Worm (Caenorhabditis elegans): Measurements from ENCODE around the gene T22F7.4.

Gene T22F7.4

DNA sequence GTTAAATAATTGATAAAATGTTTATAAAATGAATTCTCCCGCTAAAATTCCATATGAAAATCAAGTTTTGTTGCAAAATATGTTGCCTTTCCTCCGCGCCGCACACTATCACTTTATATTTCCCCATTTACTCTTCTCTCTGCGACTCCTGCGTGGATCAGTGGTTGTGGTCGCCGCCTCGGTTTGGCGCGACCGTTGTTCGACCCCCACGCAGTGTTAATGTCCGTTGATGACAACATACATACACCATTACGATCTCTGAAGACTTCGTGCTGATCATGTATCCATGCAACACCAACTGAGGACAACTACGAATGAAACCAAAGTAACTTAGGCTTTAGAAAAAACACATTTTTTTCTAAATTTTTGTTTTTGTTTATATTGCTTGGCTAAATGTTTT, 24.1 kb downstream of the T22F7.4 start (continued):
- TF ChIP-seq nhr-28 (tag; optimal IDR thresholded peaks at IDR 0.05), result no peak
- no peak for TF ChIP-seq blmp-1 (tag; optimal IDR thresholded peaks at IDR 0.05)
- peak; percentile 56 for TF ChIP-seq nhr-19 (GFP tag; conservative IDR thresholded peaks at IDR 0.05)
- peak; percentile 81 for TF ChIP-seq nhr-20 (tag; optimal IDR thresholded peaks at IDR 0.05)
- no peak for TF ChIP-seq ces-1 (GFP tag; optimal IDR thresholded peaks at IDR 0.05)
- peak; percentile 25 for TF ChIP-seq lin-15B (tag; optimal IDR thresholded peaks at IDR 0.05)
- TF ChIP-seq isw-1 (GFP tag; IDR thresholded peaks at IDR 0.05), result peak; percentile 20; the same call in 1 of the 2 replicates
- peak in 1 of 2 experiments; percentile 20 for TF ChIP-seq egl-27 (tag; optimal IDR thresholded peaks at IDR 0.05)
- TF ChIP-seq fos-1 (tag; optimal IDR thresholded peaks at IDR 0.05), result peak; percentile 81
- peak; percentile 72 for TF ChIP-seq unc-130 (tag; optimal IDR thresholded peaks at IDR 0.05)
- TF ChIP-seq skn-1 (tag; optimal IDR thresholded peaks at IDR 0.05), result peak; percentile 61
- TF ChIP-seq ztf-4 (tag; optimal IDR thresholded peaks at IDR 0.05), result peak; percentile 61
- TF ChIP-seq elt-2 (tag; optimal IDR thresholded peaks at IDR 0.05), result peak; percentile 48
- peak; percentile 74 for TF ChIP-seq fkh-8 (tag; optimal IDR thresholded peaks at IDR 0.05)
- peak; percentile 45 for TF ChIP-seq nhr-77 (tag; optimal IDR thresholded peaks at IDR 0.05)
- TF ChIP-seq dsc-1 (tag; optimal IDR thresholded peaks at IDR 0.05), result peak; percentile 71
- TF ChIP-seq aly-2 (tag; optimal IDR thresholded peaks at IDR 0.05), result peak; percentile 66
- peak; percentile 81 for TF ChIP-seq C16A3.4 (tag; optimal IDR thresholded peaks at IDR 0.05)
- no peak for TF ChIP-seq aha-1 (tag; optimal IDR thresholded peaks at IDR 0.05)
- TF ChIP-seq xbp-1 (tag; optimal IDR thresholded peaks at IDR 0.05), result peak; percentile 71
- no peak for TF ChIP-seq mep-1 (tag; optimal IDR thresholded peaks at IDR 0.05)
- TF ChIP-seq nhr-90 (tag; optimal IDR thresholded peaks at IDR 0.05; ENCODE audit: poor library complexity), result peak; percentile 81
- peak; percentile 41 for TF ChIP-seq ceh-8 (GFP tag; optimal IDR thresholded peaks at IDR 0.05)
- no peak for TF ChIP-seq zip-4 (GFP tag; optimal IDR thresholded peaks at IDR 0.05)
- peak; percentile 73 for TF ChIP-seq jun-1 (tag; optimal IDR thresholded peaks at IDR 0.05)
- TF ChIP-seq unc-98 (GFP tag; IDR thresholded peaks at IDR 0.05), result 0 out of 2 replicates have a peak, but pooled peaks have one; percentile 26
- no peak for TF ChIP-seq ceh-90 (tag; optimal IDR thresholded peaks at IDR 0.05)
- no peak for TF ChIP-seq efl-3 (GFP tag; optimal IDR thresholded peaks at IDR 0.05)
- 0 out of 2 replicates have a peak, but pooled peaks have one; percentile 10 for TF ChIP-seq grh-1 (GFP tag; IDR thresholded peaks at IDR 0.05)
- TF ChIP-seq pag-3 (tag; optimal IDR thresholded peaks at IDR 0.05; ENCODE audit: borderline replicate concordance, insufficient read depth), result no peak
- TF ChIP-seq egl-13 (tag; optimal IDR thresholded peaks at IDR 0.05), result peak; percentile 45

DNA sequence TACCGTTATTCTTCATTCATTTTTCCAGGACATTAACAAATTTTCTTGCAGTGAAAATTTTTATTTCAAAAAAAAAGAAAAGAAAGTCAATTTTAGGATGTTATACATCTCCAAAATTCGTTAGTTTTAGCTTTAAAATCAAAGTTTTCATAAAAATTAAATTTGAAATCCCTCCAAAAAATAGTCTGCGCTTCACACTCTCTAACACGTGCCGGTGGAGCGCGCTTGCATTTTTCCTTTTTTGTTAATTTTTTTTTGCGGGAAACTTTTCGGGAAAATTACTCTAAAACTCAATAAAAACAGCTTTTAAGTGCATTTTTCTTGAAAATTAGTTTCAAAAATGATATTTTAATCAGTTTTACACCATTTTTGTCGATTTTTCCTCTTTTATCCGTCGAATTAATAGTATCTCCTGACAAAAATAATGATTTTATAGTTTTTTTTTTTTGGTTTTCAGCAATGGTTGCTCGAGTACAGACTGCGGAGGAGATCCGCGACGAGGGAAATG, 35.6 kb downstream of the T22F7.4 start, which contains the start of gene unc-45:
unc-45 (plus strand) TSS at position 458 of the 508 bp plus-strand sequence.
- TF ChIP-seq unc-86 (tag; optimal IDR thresholded peaks at IDR 0.05) (no peak), mep-1 (tag; optimal IDR thresholded peaks at IDR 0.05) (peak; percentile 58), nhr-12 (tag; optimal IDR thresholded peaks at IDR 0.05) (no peak), blmp-1 (tag; optimal IDR thresholded peaks at IDR 0.05) (peak; percentile 60), nhr-237 (tag; optimal IDR thresholded peaks at IDR 0.05) (peak; percentile 21), ceh-8 (GFP tag; optimal IDR thresholded peaks at IDR 0.05) (no peak), ceh-63 (GFP tag; optimal IDR thresholded peaks at IDR 0.05) (no peak), nhr-90 (tag; optimal IDR thresholded peaks at IDR 0.05; ENCODE audit: poor library complexity) (no peak), fkh-8 (tag; optimal IDR thresholded peaks at IDR 0.05) (peak; percentile 28), lir-3 (tag; optimal IDR thresholded peaks at IDR 0.05; ENCODE audit: poor library complexity) (no peak), ces-1 (GFP tag; optimal IDR thresholded peaks at IDR 0.05) (no peak), lin-39 (tag; optimal IDR thresholded peaks at IDR 0.05) (peak; percentile 19), xbp-1 (tag; optimal IDR thresholded peaks at IDR 0.05) (peak; percentile 36), hlh-4 (tag; optimal IDR thresholded peaks at IDR 0.05) (no peak), zag-1 (tag; optimal IDR thresholded peaks at IDR 0.05) (no peak), lin-15B (tag; optimal IDR thresholded peaks at IDR 0.05) (peak; percentile 25), unc-98 (GFP tag; IDR thresholded peaks at IDR 0.05) (no peak), C04F5.9 (tag; optimal IDR thresholded peaks at IDR 0.05) (no peak), nhr-11 (tag; optimal IDR thresholded peaks at IDR 0.05) (no peak), pag-3 (tag; optimal IDR thresholded peaks at IDR 0.05; ENCODE audit: borderline replicate concordance, insufficient read depth) (no peak), grh-1 (GFP tag; IDR thresholded peaks at IDR 0.05) (no peak), skn-1 (tag; optimal IDR thresholded peaks at IDR 0.05) (peak; percentile 49), unc-130 (tag; optimal IDR thresholded peaks at IDR 0.05) (no peak), jun-1 (tag; optimal IDR thresholded peaks at IDR 0.05) (peak; percentile 18), F16B12.6 (tag; optimal IDR thresholded peaks at IDR 0.05) (no peak), fkh-4 (tag; optimal IDR thresholded peaks at IDR 0.05; ENCODE audit: borderline replicate concordance) (no peak), egl-13 (tag; optimal IDR thresholded peaks at IDR 0.05) (no peak), aha-1 (tag; optimal IDR thresholded peaks at IDR 0.05) (no peak), ztf-11 (tag; optimal IDR thresholded peaks at IDR 0.05) (no peak), tlp-1 (tag; optimal IDR thresholded peaks at IDR 0.05) (no peak), fkh-10 (GFP tag; optimal IDR thresholded peaks at IDR 0.05) (no peak), isw-1 (GFP tag; IDR thresholded peaks at IDR 0.05) (peak; percentile 42), pqm-1 (tag; optimal IDR thresholded peaks at IDR 0.05) (no peak), C16A3.4 (tag; optimal IDR thresholded peaks at IDR 0.05) (peak; percentile 32), lsy-2 (tag; optimal IDR thresholded peaks at IDR 0.05) (peak; percentile 61 to 82), snu-23 (GFP tag; optimal IDR thresholded peaks at IDR 0.05) (peak; percentile 68)
